Fruit fly (Drosophila melanogaster): ENCODE results near the gene ninaG.

The ninaG gene

DNA sequence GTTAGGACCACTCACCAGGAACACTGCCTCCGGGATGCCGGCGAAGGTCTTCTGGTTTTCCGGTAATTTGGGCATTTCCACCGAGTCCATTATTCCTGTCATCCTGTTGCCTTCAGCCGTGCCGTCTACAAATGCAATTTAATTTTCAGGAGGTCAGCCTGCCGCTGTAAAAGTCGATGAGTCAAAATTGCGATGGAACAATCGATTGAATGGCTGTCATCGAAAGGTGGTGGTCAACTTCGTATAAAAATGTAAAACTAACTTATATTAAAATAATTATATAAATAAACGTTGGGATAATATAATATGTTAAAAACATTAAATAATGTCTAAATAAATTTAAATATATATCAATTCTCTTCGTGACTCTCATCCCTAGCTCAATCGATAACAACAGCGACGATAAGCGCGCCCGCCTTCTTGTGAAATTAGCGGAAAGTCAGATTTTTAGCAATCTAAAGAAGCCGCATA is 11.8 kb downstream of the ninaG start, which contains the start of the genes mgr and Irbp (continued):
- TF ChIP-seq OdsH (GFP tag; optimal IDR thresholded peaks at IDR 0.05) (peak; percentile 85), CG11294 (GFP tag; IDR thresholded peaks at IDR 0.05) (peak; percentile 82), svp (GFP tag) (peak; percentile 92), CG6276 (GFP tag; optimal IDR thresholded peaks at IDR 0.05) (no peak), fkh (GFP tag; optimal IDR thresholded peaks at IDR 0.05) (no peak), CG4318 (GFP tag; optimal IDR thresholded peaks at IDR 0.05) (no peak), CG8632 (GFP tag; optimal IDR thresholded peaks at IDR 0.05) (peak; percentile 84), Blimp-1 (GFP tag; optimal IDR thresholded peaks at IDR 0.05) (peak; percentile 62), topi (GFP tag; optimal IDR thresholded peaks at IDR 0.05) (peak; percentile 76), esn (GFP tag; optimal IDR thresholded peaks at IDR 0.05) (peak; percentile 83), CG11902 (GFP tag; optimal IDR thresholded peaks at IDR 0.05) (peak; percentile 62), fd59A (GFP tag; optimal IDR thresholded peaks at IDR 0.05) (peak; percentile 54), CG6792 (GFP tag; optimal IDR thresholded peaks at IDR 0.05) (peak; percentile 79), CG7368 (GFP tag; optimal IDR thresholded peaks at IDR 0.05) (peak; percentile 66), Ets21C (GFP tag; optimal IDR thresholded peaks at IDR 0.05) (peak; percentile 49), Hr38 (GFP tag; optimal IDR thresholded peaks at IDR 0.05) (no peak), CG11762 (GFP tag; optimal IDR thresholded peaks at IDR 0.05; ENCODE audit: insufficient read depth) (peak; percentile 76), CG3032 (tag; optimal IDR thresholded peaks at IDR 0.05) (peak; percentile 90)

DNA sequence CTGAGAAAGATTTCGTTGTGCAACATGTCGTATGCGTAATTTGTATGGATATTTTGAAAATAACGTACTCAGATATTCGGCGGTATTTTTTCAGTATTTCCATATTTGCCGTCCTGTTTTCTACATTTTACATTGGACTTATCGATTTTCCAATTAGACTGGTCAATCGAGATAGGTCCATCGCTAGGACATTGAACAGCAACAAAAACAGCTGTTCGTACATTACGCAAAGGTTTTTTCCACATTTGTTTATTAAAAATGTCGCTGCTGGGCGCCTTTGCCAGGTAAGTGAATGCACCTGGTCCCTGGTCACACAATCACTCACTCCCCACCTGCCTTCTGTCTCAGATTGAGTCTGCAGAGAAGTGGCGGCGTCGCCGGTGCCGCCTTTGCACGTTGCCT is 13.8 kb downstream of the ninaG start, which contains the start of gene mRpL40:
Gene mRpL40 (plus strand): TSS at position 186 of the 402 bp plus-strand sequence.
- TF ChIP-seq CG32006 (GFP tag; optimal IDR thresholded peaks at IDR 0.05): no peak
- TF ChIP-seq dsx (GFP tag; optimal IDR thresholded peaks at IDR 0.05; ENCODE audit: poor library complexity, severe bottlenecking): no peak
- TF ChIP-seq fd59A (GFP tag; optimal IDR thresholded peaks at IDR 0.05): no peak
- TF ChIP-seq Eip78C (GFP tag): no peak
- no peak for TF ChIP-seq CG10669 (GFP tag; optimal IDR thresholded peaks at IDR 0.05)
- TF ChIP-seq CG1621 (tag; optimal IDR thresholded peaks at IDR 0.05): no peak
- no peak for TF ChIP-seq Met (GFP tag; optimal IDR thresholded peaks at IDR 0.05)

DNA sequence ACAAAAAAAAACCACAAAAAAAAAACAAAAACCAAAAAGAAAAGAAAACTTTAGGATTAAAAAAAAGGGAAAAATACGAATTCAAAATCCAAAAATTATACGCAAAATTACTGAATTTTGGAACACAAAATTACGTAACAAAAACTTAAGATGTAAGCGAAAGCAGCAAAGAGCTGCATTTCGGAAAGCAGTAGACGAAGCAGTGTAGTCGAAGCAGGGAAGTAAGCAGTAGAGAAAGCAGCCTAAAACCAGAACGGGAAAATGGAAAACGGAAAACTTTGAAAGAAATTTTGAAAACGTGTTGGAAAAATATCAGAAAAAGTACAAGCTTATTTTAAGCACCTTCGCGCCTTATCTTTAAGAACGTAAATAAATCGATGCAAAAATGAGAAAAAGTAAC is 18.6 kb downstream of the ninaG start:
- no peak for TF ChIP-seq CG6163 (GFP tag; IDR thresholded peaks at IDR 0.05)
- TF ChIP-seq salr (GFP tag; optimal IDR thresholded peaks at IDR 0.05): no peak
- no peak for TF ChIP-seq net (GFP tag; optimal IDR thresholded peaks at IDR 0.05)
- no peak for TF ChIP-seq lz (GFP tag; optimal IDR thresholded peaks at IDR 0.05)
- TF ChIP-seq spab (GFP tag; optimal IDR thresholded peaks at IDR 0.05): no peak
- no peak for TF ChIP-seq CG8319 (GFP tag; optimal IDR thresholded peaks at IDR 0.05)
- no peak for TF ChIP-seq dsx (GFP tag; optimal IDR thresholded peaks at IDR 0.05; ENCODE audit: poor library complexity, severe bottlenecking)
- no peak for TF ChIP-seq CG9139 (GFP tag; optimal IDR thresholded peaks at IDR 0.05)
- TF ChIP-seq dac (GFP tag; optimal IDR thresholded peaks at IDR 0.05): no peak

DNA sequence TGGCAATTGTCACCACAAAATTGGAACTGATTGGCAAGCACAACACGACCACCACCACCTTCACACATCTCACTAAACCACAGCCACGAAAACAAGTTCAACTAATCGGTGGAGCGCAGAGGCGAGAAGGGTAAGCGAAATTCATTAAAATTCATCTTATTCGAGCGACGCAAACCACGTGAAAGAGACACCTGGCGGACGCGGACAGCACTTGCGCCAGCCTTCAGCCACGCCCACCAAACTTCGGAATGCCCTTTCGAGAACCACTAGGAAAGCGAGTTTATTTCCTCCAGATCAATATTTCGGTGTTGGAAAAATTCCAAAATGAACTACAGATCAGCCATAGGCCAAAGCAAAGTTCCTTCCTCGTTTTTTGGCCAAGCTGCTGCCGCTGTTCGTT is 26.0 kb downstream of the ninaG start:
- TF ChIP-seq svp (GFP tag) (no peak), pdm3 (GFP tag; optimal IDR thresholded peaks at IDR 0.05) (no peak)

DNA sequence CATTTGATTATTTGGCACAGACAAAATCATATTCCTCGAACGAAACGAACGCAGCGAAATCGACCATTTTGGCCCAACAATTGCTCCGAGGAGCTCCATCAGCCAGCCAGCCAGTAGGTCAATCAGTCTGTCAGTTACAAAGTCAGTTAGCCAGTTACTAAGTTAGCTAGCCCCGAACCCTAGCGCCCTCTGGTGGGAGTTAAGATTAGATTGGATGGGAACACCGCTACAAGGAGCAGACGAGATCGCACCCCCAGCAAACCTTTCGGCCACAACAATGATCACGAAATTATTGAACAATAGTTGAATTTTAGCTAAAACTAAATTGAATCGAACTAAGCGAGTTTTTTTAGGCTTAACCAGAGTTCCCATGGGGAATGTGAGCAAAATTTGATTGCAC is 27.6 kb downstream of the ninaG start:
- TF ChIP-seq Sox15 (GFP tag; optimal IDR thresholded peaks at IDR 0.05) (no peak), CG3919 (GFP tag; optimal IDR thresholded peaks at IDR 0.05) (no peak), svp (GFP tag) (no peak), Ets21C (GFP tag; optimal IDR thresholded peaks at IDR 0.05) (no peak), eg (GFP tag; IDR thresholded peaks at IDR 0.05) (no peak), CG6854 (GFP tag; optimal IDR thresholded peaks at IDR 0.05) (no peak), CG34406 (GFP tag; optimal IDR thresholded peaks at IDR 0.05) (no peak), CG6792 (GFP tag; optimal IDR thresholded peaks at IDR 0.05) (no peak), CG31627 (GFP tag; optimal IDR thresholded peaks at IDR 0.05) (no peak), Sox14 (GFP tag; optimal IDR thresholded peaks at IDR 0.05) (no peak)

Measured in whole organism, prepupa.